Worm (Caenorhabditis elegans): Measurements from ENCODE around the gene Y66D12A.6.

DNA sequence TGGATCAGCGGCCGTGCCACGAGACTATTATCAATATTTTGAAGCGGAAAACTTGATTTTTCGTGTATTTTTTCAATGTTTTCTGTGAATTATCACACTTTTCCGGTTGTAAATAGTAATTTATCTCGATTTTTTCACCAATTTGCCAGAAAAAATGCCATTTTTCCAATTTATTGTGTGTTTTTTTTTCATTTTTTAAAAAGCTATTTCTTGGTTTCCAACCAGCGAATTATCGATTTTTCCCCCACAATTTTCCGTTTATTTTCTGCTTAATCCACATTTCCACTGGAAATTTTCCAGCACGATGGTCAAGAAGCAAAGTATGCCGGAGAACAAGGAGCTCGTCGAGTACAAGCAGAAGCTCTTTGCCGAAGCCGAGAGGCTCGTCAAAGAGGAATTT lies 13.4 kb downstream of the Y66D12A.6 start, which contains the start of gene psme-3:
- TF ChIP-seq dao-5 (tag; optimal IDR thresholded peaks at IDR 0.05), result no peak
- no peak for TF ChIP-seq him-1 (tag; optimal IDR thresholded peaks at IDR 0.05)
- no peak for TF ChIP-seq W03F9.2 (tag; optimal IDR thresholded peaks at IDR 0.05)

All from whole organism, L4/young adult.